Fruit fly (Drosophila melanogaster) whole organism, wandering third instar larva: Measurements from ENCODE around the gene CG34242.

Experiments
- br ChIP-seq: fragments of 200-800 bp; sonication (Bioruptor generic); optimal IDR thresholded peaks from 2 replicates; lab custom pipeline; 2016; ENCODE audit warnings: missing biosample characterization, missing genetic modification characterization
- jim ChIP-seq: fragments of 175-275, 200-325 bp; sonication (Bioruptor generic); optimal IDR thresholded peaks from 2 replicates; lab custom pipeline; 2016; ENCODE audit warnings: missing biosample characterization, mild to moderate bottlenecking, missing genetic modification characterization
- pan ChIP-seq: fragments of >200 bp; optimal IDR thresholded peaks from 2 replicates; lab custom pipeline; 2017
- psq ChIP-seq: fragments of 200-800 bp; sonication (Bioruptor generic); optimal IDR thresholded peaks from 3 replicates; lab custom pipeline; 2017; ENCODE audit warnings: missing biosample characterization, mild to moderate bottlenecking, missing genetic modification characterization, moderate library complexity

DNA sequence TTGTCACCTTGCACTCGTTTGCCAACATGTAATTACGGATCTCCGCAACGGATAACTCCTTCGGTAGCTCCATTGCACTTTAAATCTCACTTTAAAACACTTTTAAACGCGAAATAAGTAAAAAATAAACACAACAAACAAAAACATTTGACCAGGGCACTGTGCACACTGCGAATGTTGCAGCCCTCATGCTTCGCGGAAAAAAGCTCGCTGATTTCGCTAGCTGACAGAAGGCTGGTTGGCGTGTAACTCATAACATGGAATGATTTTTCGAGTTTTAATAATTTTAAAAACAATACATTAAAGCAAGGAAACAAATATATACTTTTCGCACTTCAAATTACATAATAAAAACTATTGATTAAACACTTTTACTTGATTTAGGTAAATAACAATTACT, 38.6 kb downstream of the CG34242 start, which contains the start of gene sowah:
- TF ChIP-seq br (GFP tag; lab: Kevin White, UChicago) (no peak), pan (lab: Kevin White, UChicago) (no peak), jim (GFP tag; lab: Kevin White, UChicago) (peak; percentile 65), psq (GFP tag; lab: Kevin White, UChicago) (no peak)
